Fruit fly (Drosophila melanogaster): ENCODE data around the gene Klp67A.
A peak's percentile ranks its signal among the peaks of the same experiment; 100 is the strongest.

DNA sequence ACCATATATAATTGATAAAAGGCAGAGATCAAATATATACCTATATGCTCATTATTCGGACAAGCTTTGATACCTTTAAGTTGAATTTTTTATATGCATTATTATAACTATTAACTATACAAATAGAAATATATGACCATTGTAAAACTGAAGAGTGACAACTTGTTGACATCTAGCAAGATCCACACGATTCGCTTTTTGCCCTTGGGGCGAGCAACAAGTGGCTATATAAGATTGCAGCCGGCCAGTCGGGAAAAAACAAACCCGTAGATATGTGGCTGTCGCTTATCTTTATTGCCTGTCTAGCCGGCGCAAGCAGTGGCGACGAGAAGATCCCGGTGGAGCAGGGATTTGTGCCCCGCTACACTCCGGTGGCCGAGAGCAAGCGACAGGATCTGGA, 5.0 kb downstream of the Klp67A start, which contains the start of gene CG34456:
- no peak for TF ChIP-seq Sox102F (GFP tag; optimal IDR thresholded peaks at IDR 0.05)
- TF ChIP-seq Blimp-1 (GFP tag; optimal IDR thresholded peaks at IDR 0.05), result no peak
- TF ChIP-seq CG16779 (tag; optimal IDR thresholded peaks at IDR 0.05), result no peak
- peak; percentile 19 for TF ChIP-seq CG6808 (GFP tag; optimal IDR thresholded peaks at IDR 0.05)
- no peak for TF ChIP-seq topi (GFP tag; optimal IDR thresholded peaks at IDR 0.05)
- no peak for TF ChIP-seq CG1621 (tag; optimal IDR thresholded peaks at IDR 0.05)
